Worm (Caenorhabditis elegans) whole organism, late embryonic: ENCODE results near the gene phlp-2.

Source experiments
- C08G9.2 ChIP-seq: sonication (generic microtip); optimal IDR thresholded peaks from 2 replicates; lab custom pipeline; 2016; ENCODE audit warnings: mild to moderate bottlenecking, missing genetic modification characterization, moderate library complexity, missing compliant biosample characterization
- K09A11.1 ChIP-seq: sonication (generic microtip); optimal IDR thresholded peaks from 2 replicates; lab custom pipeline; 2017; ENCODE audit warnings: antibody characterized with exemption, mild to moderate bottlenecking, missing genetic modification characterization, missing compliant biosample characterization; ENCODE audit not compliant: insufficient read depth
- T23F11.4 ChIP-seq: fragments of 200-800 bp; sonication (Bioruptor generic); optimal IDR thresholded peaks from 2 replicates; lab custom pipeline; 2018; ENCODE audit warnings: mild to moderate bottlenecking, missing genetic modification characterization, missing compliant biosample characterization
- ahr-1 ChIP-seq: sonication (generic microtip); optimal IDR thresholded peaks from 2 replicates; lab custom pipeline; 2016; ENCODE audit warnings: missing genetic modification characterization, missing compliant biosample characterization
- ama-1 ChIP-seq: fragments of 150-350 bp; optimal IDR thresholded peaks from 2 replicates; lab custom pipeline; 2014
- ceh-14 ChIP-seq: sonication (generic microtip); optimal IDR thresholded peaks from 2 replicates; lab custom pipeline; 2016; ENCODE audit warnings: missing genotype, missing genetic modification characterization, missing compliant biosample characterization
- ceh-2 ChIP-seq: sonication (generic microtip); optimal IDR thresholded peaks from 2 replicates; lab custom pipeline; 2016; ENCODE audit warnings: missing genotype, missing genetic modification characterization, missing compliant biosample characterization
- ceh-30 ChIP-seq: fragments of 150-350 bp; optimal IDR thresholded peaks from 2 replicates; lab custom pipeline; 2014; ENCODE audit warnings: missing biosample characterization, missing genetic modification characterization
- ceh-31 ChIP-seq: sonication (generic microtip); optimal IDR thresholded peaks from 2 replicates; lab custom pipeline; 2016; ENCODE audit warnings: missing genetic modification characterization, missing compliant biosample characterization
- ceh-34 ChIP-seq: sonication (generic microtip); optimal IDR thresholded peaks from 2 replicates; lab custom pipeline; 2016; ENCODE audit warnings: mild to moderate bottlenecking, missing genetic modification characterization, missing compliant biosample characterization
- ceh-48 ChIP-seq: sonication (generic microtip); optimal IDR thresholded peaks from 2 replicates; lab custom pipeline; 2016; ENCODE audit warnings: missing genetic modification characterization, inconsistent platforms, missing compliant biosample characterization
- ceh-6 ChIP-seq: fragments of 200-800 bp; sonication (Bioruptor generic); optimal IDR thresholded peaks from 2 replicates; lab custom pipeline; 2018; ENCODE audit warnings: mild to moderate bottlenecking, missing genetic modification characterization, missing compliant biosample characterization
- che-1 ChIP-seq: sonication (generic microtip); optimal IDR thresholded peaks from 2 replicates; lab custom pipeline; 2016; ENCODE audit warnings: mild to moderate bottlenecking, missing genetic modification characterization, missing compliant biosample characterization
- dve-1 ChIP-seq: sonication (generic microtip); optimal IDR thresholded peaks from 2 replicates; lab custom pipeline; 2017; ENCODE audit warnings: antibody characterized with exemption, mild to moderate bottlenecking, missing genetic modification characterization, missing compliant biosample characterization
- elt-2 ChIP-seq: sonication (generic microtip); optimal IDR thresholded peaks from 2 replicates; lab custom pipeline; 2016; ENCODE audit warnings: missing genetic modification reagents, missing genetic modification characterization, missing compliant biosample characterization
- fax-1 ChIP-seq: sonication (generic microtip); optimal IDR thresholded peaks from 2 replicates; lab custom pipeline; 2016; ENCODE audit warnings: missing genotype, missing genetic modification characterization, missing compliant biosample characterization
- fkh-10 ChIP-seq: fragments of 150-350 bp; optimal IDR thresholded peaks from 2 replicates; lab custom pipeline; 2014; ENCODE audit warnings: missing biosample characterization, missing genetic modification reagents, missing genetic modification characterization
- fkh-6 ChIP-seq: sonication (generic microtip); optimal IDR thresholded peaks from 2 replicates; lab custom pipeline; 2016; ENCODE audit warnings: missing genetic modification characterization, missing compliant biosample characterization
- gmeb-2 ChIP-seq: sonication (generic microtip); optimal IDR thresholded peaks from 2 replicates; lab custom pipeline; 2016; ENCODE audit warnings: missing genetic modification characterization, inconsistent platforms, missing compliant biosample characterization
- hlh-6 ChIP-seq: sonication (generic microtip); optimal IDR thresholded peaks from 2 replicates; lab custom pipeline; 2016; ENCODE audit warnings: missing genotype, missing genetic modification characterization, missing compliant biosample characterization
- lim-6 ChIP-seq: sonication (generic microtip); optimal IDR thresholded peaks from 2 replicates; lab custom pipeline; 2016; ENCODE audit warnings: missing genetic modification characterization, missing compliant biosample characterization
- madf-2 ChIP-seq: sonication (generic microtip); optimal IDR thresholded peaks from 2 replicates; lab custom pipeline; 2017; ENCODE audit warnings: missing genetic modification characterization, missing compliant biosample characterization
- nfya-1 ChIP-seq: sonication (generic microtip); optimal IDR thresholded peaks from 2 replicates; lab custom pipeline; 2017; ENCODE audit warnings: missing genetic modification characterization, mild to moderate bottlenecking, missing compliant biosample characterization, antibody characterized with exemption, moderate library complexity
- nhr-232 ChIP-seq: sonication (generic microtip); optimal IDR thresholded peaks from 2 replicates; lab custom pipeline; 2016; ENCODE audit warnings: missing genetic modification characterization, missing compliant biosample characterization
- pat-9 ChIP-seq: fragments of 200-800 bp; sonication (Bioruptor generic); optimal IDR thresholded peaks from 2 replicates; lab custom pipeline; 2018; ENCODE audit warnings: mild to moderate bottlenecking, missing genetic modification characterization, moderate library complexity, missing compliant biosample characterization
- pax-1 ChIP-seq: fragments of 150-350 bp; optimal IDR thresholded peaks from 2 replicates; lab custom pipeline; 2014; ENCODE audit warnings: missing biosample characterization, missing genetic modification characterization
- pros-1 ChIP-seq: fragments of 150-350 bp; optimal IDR thresholded peaks from 2 replicates; lab custom pipeline; 2014; ENCODE audit warnings: missing biosample characterization, missing genetic modification reagents, missing genetic modification characterization
- rnt-1 ChIP-seq: sonication (generic microtip); optimal IDR thresholded peaks from 2 replicates; lab custom pipeline; 2016; ENCODE audit warnings: missing genetic modification characterization, missing compliant biosample characterization
- sox-2 ChIP-seq: fragments of 200-800 bp; sonication (Bioruptor generic); IDR thresholded peaks from 2 replicates; pipeline ENCODE4 v1.3.6; 2022; ENCODE audit warnings: missing genetic modification reagents, missing genetic modification characterization, missing compliant biosample characterization
- syd-9 ChIP-seq: sonication (generic microtip); optimal IDR thresholded peaks from 2 replicates; lab custom pipeline; 2016; ENCODE audit warnings: mild to moderate bottlenecking, missing genetic modification characterization, moderate library complexity, missing compliant biosample characterization
- tbx-2 ChIP-seq: sonication (generic microtip); optimal IDR thresholded peaks from 2 replicates; lab custom pipeline; 2016; ENCODE audit warnings: missing genetic modification characterization, missing compliant biosample characterization
- tbx-7 ChIP-seq: sonication (generic microtip); optimal IDR thresholded peaks from 2 replicates; lab custom pipeline; 2016; ENCODE audit warnings: missing genotype, missing genetic modification characterization, missing compliant biosample characterization
- unc-42 ChIP-seq: sonication (generic microtip); optimal IDR thresholded peaks from 2 replicates; lab custom pipeline; 2016; ENCODE audit warnings: missing genotype, missing genetic modification characterization, missing compliant biosample characterization
- unc-55 ChIP-seq: sonication (generic microtip); optimal IDR thresholded peaks from 2 replicates; lab custom pipeline; 2017; ENCODE audit warnings: missing biosample characterization, missing genetic modification reagents, missing genetic modification characterization
- ztf-16 ChIP-seq: sonication (generic microtip); optimal IDR thresholded peaks from 2 replicates; lab custom pipeline; 2017; ENCODE audit warnings: missing genetic modification characterization, missing compliant biosample characterization

The phlp-2 gene

ce11 chrIII:4178564-4178963, 30.7 kb upstream of the phlp-2 start, which contains the start of gene C16C10.2:
C16C10.2 (minus strand) TSS chrIII:4178664.
- TF ChIP-seq ztf-16 (tag; lab: Kevin White, UChicago) (no peak), pat-9 (tag; lab: Kevin White, UChicago) (no peak), ceh-2 (tag; lab: Kevin White, UChicago) (no peak), C08G9.2 (tag; lab: Kevin White, UChicago) (no peak), che-1 (tag; lab: Kevin White, UChicago) (no peak)

ce11 chrIII:4181338-4181737, 27.9 kb upstream of the phlp-2 start, which contains the start of gene C16C10.1:
C16C10.1 (minus strand) TSS chrIII:4181438.
- TF ChIP-seq unc-55: no peak
- no peak for TF ChIP-seq syd-9 (tag; lab: Kevin White, UChicago)
- TF ChIP-seq elt-2 (tag; lab: Kevin White, UChicago): no peak
- TF ChIP-seq ama-1 (lab: Kevin White, UChicago): no peak
- TF ChIP-seq lim-6 (tag; lab: Kevin White, UChicago): no peak

ce11 chrIII:4186751-4187309, 22.5 kb upstream of the phlp-2 start, which contains the start of gene lars-1:
lars-1 (minus strand) TSS chrIII:4186801.
- no peak for TF ChIP-seq ceh-31 (tag; lab: Kevin White, UChicago)
- TF ChIP-seq ceh-48 (tag; lab: Kevin White, UChicago): no peak
- no peak for TF ChIP-seq hlh-6
- TF ChIP-seq fkh-10 (GFP tag; lab: Kevin White, UChicago): no peak
- TF ChIP-seq unc-55: no peak
- no peak for TF ChIP-seq ceh-34 (tag; lab: Kevin White, UChicago)
- TF ChIP-seq nhr-232: no peak

ce11 chrIII:4187845-4188244, 21.4 kb upstream of the phlp-2 start, which contains the start of gene R74.2:
R74.2 (plus strand) TSS chrIII:4188160.
- TF ChIP-seq C08G9.2 (tag; lab: Kevin White, UChicago) (no peak), T23F11.4 (GFP tag; lab: Kevin White, UChicago) (no peak), tbx-2 (tag; lab: Kevin White, UChicago) (no peak), ceh-14 (tag; lab: Kevin White, UChicago) (no peak), pros-1 (no peak), madf-2 (no peak), ama-1 (lab: Kevin White, UChicago) (no peak), sox-2 (GFP tag; lab: Robert Waterston, UW) (no peak), ceh-30 (tag; lab: Kevin White, UChicago) (no peak), nhr-232 (no peak)

ce11 chrIII:4189602-4190001, 19.7 kb upstream of the phlp-2 start:
- TF ChIP-seq rnt-1 (tag; lab: Kevin White, UChicago) (no peak), ceh-34 (tag; lab: Kevin White, UChicago) (no peak), nhr-232 (no peak), ceh-6 (GFP tag; lab: Kevin White, UChicago) (no peak), K09A11.1 (tag; lab: Kevin White, UChicago) (no peak), pat-9 (tag; lab: Kevin White, UChicago) (no peak), nfya-1 (tag; lab: Kevin White, UChicago) (no peak)

ce11 chrIII:4190241-4190640, 19.0 kb upstream of the phlp-2 start, which contains the start of gene spp-28:
spp-28 (minus strand) TSS chrIII:4190341.
- TF ChIP-seq ceh-6 (GFP tag; lab: Kevin White, UChicago): no peak
- no peak for TF ChIP-seq gmeb-2 (tag; lab: Kevin White, UChicago)
- no peak for TF ChIP-seq hlh-6
- no peak for TF ChIP-seq sox-2 (GFP tag; lab: Robert Waterston, UW)
- TF ChIP-seq fax-1 (tag; lab: Kevin White, UChicago): no peak
- no peak for TF ChIP-seq pax-1 (tag; lab: Kevin White, UChicago)
- no peak for TF ChIP-seq rnt-1 (tag; lab: Kevin White, UChicago)
- TF ChIP-seq fkh-6: no peak
- TF ChIP-seq elt-2 (tag; lab: Kevin White, UChicago): no peak
- TF ChIP-seq ahr-1: no peak
- no peak for TF ChIP-seq dve-1 (tag; lab: Kevin White, UChicago)
- no peak for TF ChIP-seq tbx-2 (tag; lab: Kevin White, UChicago)
- no peak for TF ChIP-seq tbx-7 (tag; lab: Kevin White, UChicago)
- TF ChIP-seq lim-6 (tag; lab: Kevin White, UChicago): no peak
- TF ChIP-seq unc-42 (tag; lab: Kevin White, UChicago): no peak
- TF ChIP-seq, all 69 proteins: peak for 0
